Fruit fly (Drosophila melanogaster) Kc167 (cell line): ENCODE measurements around the gene ey.

Experiments used
- Myc ChIP-seq: fragments of >200 bp; optimal IDR thresholded peaks from 2 replicates; lab custom pipeline; 2017; ENCODE audit warnings: missing external identifiers
- Sin3A ChIP-seq: fragments of >200 bp; optimal IDR thresholded peaks from 2 replicates; lab custom pipeline; 2018; ENCODE audit warnings: missing external identifiers
- h ChIP-seq: fragments of >200 bp; optimal IDR thresholded peaks from 3 replicates; lab custom pipeline; 2018; ENCODE audit warnings: missing external identifiers
- insv ChIP-seq: fragments of >200 bp; optimal IDR thresholded peaks from 3 replicates; lab custom pipeline; 2018; ENCODE audit warnings: missing external identifiers
- psq ChIP-seq: fragments of >200 bp; optimal IDR thresholded peaks from 2 replicates; lab custom pipeline; 2017; ENCODE audit warnings: missing external identifiers
- ttk ChIP-seq: sonication (Bioruptor generic); optimal IDR thresholded peaks from 2 replicates; lab custom pipeline; 2017; ENCODE audit warnings: missing external identifiers

Gene ey

dm6 chr4:702806-703301 lies 5.4 kb downstream of the ey start:
- TF ChIP-seq ttk (lab: Kevin White, UChicago) (no peak), Sin3A (lab: Kevin White, UChicago) (no peak), insv (lab: Kevin White, UChicago) (no peak), Myc (lab: Kevin White, UChicago) (no peak), h (no peak), psq (lab: Kevin White, UChicago) (no peak)

dm6 chr4:703992-704690 lies 6.7 kb downstream of the ey start:
- TF ChIP-seq h (no peak), Myc (lab: Kevin White, UChicago) (no peak), psq (lab: Kevin White, UChicago) (no peak), ttk (lab: Kevin White, UChicago) (no peak), Sin3A (lab: Kevin White, UChicago) (no peak), insv (lab: Kevin White, UChicago) (no peak)

- TF ChIP-seq h = no peak
- no peak for TF ChIP-seq psq (lab: Kevin White, UChicago)
- TF ChIP-seq ttk (lab: Kevin White, UChicago) = no peak
- no peak for TF ChIP-seq Myc (lab: Kevin White, UChicago)
- TF ChIP-seq insv (lab: Kevin White, UChicago) = no peak
- TF ChIP-seq Sin3A (lab: Kevin White, UChicago) = no peak
Measured at dm6 chr4:706847-707246, 9.4 kb downstream of the ey start.

- no peak for TF ChIP-seq h
- TF ChIP-seq Sin3A (lab: Kevin White, UChicago) = no peak
- TF ChIP-seq ttk (lab: Kevin White, UChicago) = no peak
Measured at dm6 chr4:708665-709064, 11.2 kb downstream of the ey start.

dm6 chr4:709730-710129 lies 12.2 kb downstream of the ey start:
- TF ChIP-seq psq (lab: Kevin White, UChicago) (no peak), insv (lab: Kevin White, UChicago) (no peak), Myc (lab: Kevin White, UChicago) (no peak), ttk (lab: Kevin White, UChicago) (no peak), Sin3A (lab: Kevin White, UChicago) (no peak), h (no peak)

dm6 chr4:712897-713296 lies 15.4 kb downstream of the ey start:
- TF ChIP-seq psq (lab: Kevin White, UChicago) (no peak), h (no peak), Myc (lab: Kevin White, UChicago) (no peak), Sin3A (lab: Kevin White, UChicago) (no peak), insv (lab: Kevin White, UChicago) (no peak), ttk (lab: Kevin White, UChicago) (no peak)

- no peak for TF ChIP-seq insv (lab: Kevin White, UChicago)
Measured at dm6 chr4:718614-719013, 21.1 kb downstream of the ey start.

dm6 chr4:721774-722173 lies 24.3 kb downstream of the ey start:
- TF ChIP-seq Sin3A (lab: Kevin White, UChicago) = no peak
- TF ChIP-seq ttk (lab: Kevin White, UChicago) = no peak
- TF ChIP-seq h = no peak
- TF ChIP-seq psq (lab: Kevin White, UChicago) = no peak
- TF ChIP-seq Myc (lab: Kevin White, UChicago) = no peak
- no peak for TF ChIP-seq insv (lab: Kevin White, UChicago)

- no peak for TF ChIP-seq insv (lab: Kevin White, UChicago)
- no peak for TF ChIP-seq h
- TF ChIP-seq Myc (lab: Kevin White, UChicago) = no peak
- no peak for TF ChIP-seq psq (lab: Kevin White, UChicago)
- no peak for TF ChIP-seq ttk (lab: Kevin White, UChicago)
- TF ChIP-seq Sin3A (lab: Kevin White, UChicago) = no peak
Measured at dm6 chr4:722319-722718, 24.8 kb downstream of the ey start.

dm6 chr4:722904-723303 lies 25.4 kb downstream of the ey start:
- TF ChIP-seq insv (lab: Kevin White, UChicago) = no peak
- no peak for TF ChIP-seq psq (lab: Kevin White, UChicago)
- no peak for TF ChIP-seq ttk (lab: Kevin White, UChicago)
- TF ChIP-seq Sin3A (lab: Kevin White, UChicago) = no peak
- TF ChIP-seq h = no peak
- TF ChIP-seq Myc (lab: Kevin White, UChicago) = no peak

- TF ChIP-seq h (no peak), insv (lab: Kevin White, UChicago) (no peak), ttk (lab: Kevin White, UChicago) (no peak), Myc (lab: Kevin White, UChicago) (no peak), Sin3A (lab: Kevin White, UChicago) (no peak), psq (lab: Kevin White, UChicago) (no peak)
Measured at dm6 chr4:724140-724539, 26.7 kb downstream of the ey start, which contains the start of gene bt. TSS of gene bt (plus strand) at chr4:724400.

- TF ChIP-seq h (no peak), insv (lab: Kevin White, UChicago) (no peak), psq (lab: Kevin White, UChicago) (no peak), ttk (lab: Kevin White, UChicago) (no peak), Myc (lab: Kevin White, UChicago) (no peak), Sin3A (lab: Kevin White, UChicago) (no peak)
Measured at dm6 chr4:725085-725484, 27.6 kb downstream of the ey start.
